Fruit fly (Drosophila melanogaster) whole organism, embryonic: ENCODE results near the gene Ppi1.

Experiments used
- ATbp ChIP-seq: fragments of 200-800 bp; sonication (Bioruptor generic); optimal IDR thresholded peaks from 2 replicates; lab custom pipeline; 2017; ENCODE audit warnings: missing biosample characterization, mild to moderate bottlenecking, missing genetic modification characterization, missing genetic modification reagents
- Aef1 ChIP-seq: fragments of 200-800 bp; sonication (Bioruptor generic); IDR thresholded peaks from 3 replicates; pipeline ENCODE4 v1.3.6; 2022; ENCODE audit warnings: missing biosample characterization, missing genetic modification characterization
- CG10147 ChIP-seq: fragments of 200-800 bp; sonication (Bioruptor generic); optimal IDR thresholded peaks from 2 replicates; lab custom pipeline; 2019; ENCODE audit warnings: missing biosample characterization, mild to moderate bottlenecking, missing genetic modification characterization, moderate library complexity
- CG10431 ChIP-seq: fragments of 200-800 bp; sonication (Bioruptor generic); optimal IDR thresholded peaks from 3 replicates; lab custom pipeline; 2018; ENCODE audit warnings: missing biosample characterization, mild to moderate bottlenecking, missing genetic modification characterization
- CG13296 ChIP-seq: fragments of 200-800 bp; sonication (Bioruptor generic); optimal IDR thresholded peaks from 3 replicates; lab custom pipeline; 2018; ENCODE audit warnings: missing biosample characterization, mild to moderate bottlenecking, missing genetic modification characterization
- CG13424 ChIP-seq: fragments of 200-800 bp; sonication (Bioruptor generic); optimal IDR thresholded peaks from 2 replicates; lab custom pipeline; 2019; ENCODE audit warnings: missing biosample characterization, mild to moderate bottlenecking, missing genetic modification characterization, moderate library complexity
- CG1647 ChIP-seq: fragments of 200-800 bp; sonication (Bioruptor generic); optimal IDR thresholded peaks from 3 replicates; lab custom pipeline; 2016; ENCODE audit warnings: missing biosample characterization, missing genetic modification characterization
- CG16813 ChIP-seq: fragments of 200-800 bp; sonication (Bioruptor generic); IDR thresholded peaks from 3 replicates; pipeline ENCODE4 v1.3.6; 2022; ENCODE audit warnings: missing biosample characterization, missing genetic modification characterization; ENCODE audit not compliant: partially characterized antibody
- CG18011 ChIP-seq: fragments of 200-800 bp; sonication (Bioruptor generic); optimal IDR thresholded peaks from 2 replicates; lab custom pipeline; 2017; ENCODE audit warnings: missing biosample characterization, missing genetic modification characterization, mild to moderate bottlenecking, moderate library complexity, missing genotype
- CG18619 ChIP-seq: fragments of 200-800 bp; sonication (Bioruptor generic); optimal IDR thresholded peaks from 3 replicates; lab custom pipeline; 2017; ENCODE audit warnings: missing biosample characterization, mild to moderate bottlenecking, missing genetic modification characterization
- CG2120 ChIP-seq: fragments of 200-800 bp; sonication (Bioruptor generic); optimal IDR thresholded peaks from 3 replicates; lab custom pipeline; 2016; ENCODE audit warnings: missing biosample characterization, missing genetic modification characterization
- CG2889 ChIP-seq: fragments of 200-800 bp; sonication (Bioruptor generic); IDR thresholded peaks from 3 replicates; pipeline ENCODE4 v1.3.6; 2022; ENCODE audit warnings: missing biosample characterization, missing genetic modification characterization
- CG31441 ChIP-seq: fragments of 200-800 bp; sonication (Bioruptor generic); IDR thresholded peaks from 2 replicates; pipeline ENCODE4 v1.3.6; 2022; ENCODE audit warnings: missing biosample characterization, missing genetic modification characterization
- CG7745 ChIP-seq: fragments of 200-800 bp; sonication (Bioruptor generic); optimal IDR thresholded peaks from 2 replicates; lab custom pipeline; 2018; ENCODE audit warnings: missing biosample characterization, mild to moderate bottlenecking, missing genetic modification characterization, moderate library complexity
- CG7786 ChIP-seq: fragments of 200-800 bp; sonication (Bioruptor generic); optimal IDR thresholded peaks from 2 replicates; lab custom pipeline; 2016; ENCODE audit warnings: missing biosample characterization, missing genetic modification characterization
- CG8089 ChIP-seq: fragments of 200-800 bp; sonication (Bioruptor generic); optimal IDR thresholded peaks from 3 replicates; lab custom pipeline; 2016; ENCODE audit warnings: missing biosample characterization, missing genetic modification characterization
- CG8290 ChIP-seq, 3 experiments: fragments of 200-800 bp; sonication (Bioruptor generic); optimal IDR thresholded peaks; 2 replicates each; lab custom pipeline; 2016 to 2019; ENCODE audit warnings: missing biosample characterization in 3 of 3, missing genetic modification characterization in 3 of 3, mild to moderate bottlenecking in 2 of 3, moderate library complexity in 1 of 3
- CG9797 ChIP-seq: fragments of 200-800 bp; sonication (Bioruptor generic); optimal IDR thresholded peaks from 3 replicates; lab custom pipeline; 2018; ENCODE audit warnings: missing biosample characterization, mild to moderate bottlenecking, missing genetic modification characterization
- CG9817 ChIP-seq: fragments of 200-800 bp; sonication (Bioruptor generic); optimal IDR thresholded peaks from 2 replicates; lab custom pipeline; 2018; ENCODE audit warnings: missing biosample characterization, mild to moderate bottlenecking, missing genetic modification characterization, moderate library complexity
- CG9876 ChIP-seq: fragments of 200-800 bp; sonication (Bioruptor generic); optimal IDR thresholded peaks from 2 replicates; lab custom pipeline; 2016; ENCODE audit warnings: missing biosample characterization, missing genetic modification characterization
- CHES-1-like ChIP-seq: fragments of 200-800 bp; sonication (Bioruptor generic); optimal IDR thresholded peaks from 2 replicates; lab custom pipeline; 2016; ENCODE audit warnings: missing biosample characterization, missing genetic modification characterization
- CrebB ChIP-seq: fragments of 200-800 bp; sonication (Bioruptor generic); optimal IDR thresholded peaks from 3 replicates; lab custom pipeline; 2018; ENCODE audit warnings: missing biosample characterization, mild to moderate bottlenecking, missing genetic modification characterization
- Dek ChIP-seq: fragments of 200-800 bp; sonication (Bioruptor generic); optimal IDR thresholded peaks from 3 replicates; lab custom pipeline; 2019; ENCODE audit warnings: missing biosample characterization, mild to moderate bottlenecking, missing genetic modification characterization, moderate library complexity
- Drgx ChIP-seq: fragments of 200-800 bp; sonication (Bioruptor generic); IDR thresholded peaks from 2 replicates; pipeline ENCODE4 v1.3.6; 2022; ENCODE audit warnings: missing biosample characterization, missing genetic modification characterization
- E2f2 ChIP-seq: fragments of 200-800 bp; sonication (Bioruptor generic); IDR thresholded peaks from 2 replicates; pipeline ENCODE4 v1.3.6; 2022; ENCODE audit warnings: missing biosample characterization, missing genetic modification characterization
- HLHmδ ChIP-seq: fragments of 200-800 bp; sonication (Bioruptor generic); optimal IDR thresholded peaks from 2 replicates; lab custom pipeline; 2018; ENCODE audit warnings: missing biosample characterization, mild to moderate bottlenecking, missing genetic modification characterization, moderate library complexity
- Trl ChIP-seq, 3 experiments: fragments of >200 bp in 2 of 3; fragments of 200-800 bp in 1 of 3; sonication (Bioruptor generic) in 1 of 3; optimal IDR thresholded peaks; 2 replicates in 1 of 3; 3 replicates in 2 of 3; lab custom pipeline; 2016 to 2017; ENCODE audit warnings: missing biosample characterization in 1 of 3, missing genetic modification characterization in 1 of 3
- Usf ChIP-seq: fragments of 200-800 bp; sonication (Bioruptor generic); optimal IDR thresholded peaks from 2 replicates; lab custom pipeline; 2017; ENCODE audit warnings: missing genotype, missing biosample characterization, missing genetic modification characterization
- ab ChIP-seq: fragments of 200-800 bp; sonication (Bioruptor generic); optimal IDR thresholded peaks from 2 replicates; lab custom pipeline; 2016; ENCODE audit warnings: missing biosample characterization, missing genetic modification characterization
- abd-A ChIP-seq: fragments of 200-800 bp; sonication (Bioruptor generic); optimal IDR thresholded peaks from 3 replicates; lab custom pipeline; 2019; ENCODE audit warnings: missing biosample characterization, mild to moderate bottlenecking, missing genetic modification characterization, moderate library complexity
- ac ChIP-seq: fragments of 200-800 bp; sonication (Bioruptor generic); optimal IDR thresholded peaks from 3 replicates; lab custom pipeline; 2017; ENCODE audit warnings: missing biosample characterization, mild to moderate bottlenecking, missing genetic modification characterization
- br ChIP-seq: fragments of >200 bp; optimal IDR thresholded peaks from 2 replicates; lab custom pipeline; 2017
- crol ChIP-seq: fragments of 200-800 bp; sonication (Bioruptor generic); IDR thresholded peaks from 2 replicates; pipeline ENCODE4 v1.3.6; 2022; ENCODE audit warnings: missing biosample characterization, missing genetic modification characterization
- dysf ChIP-seq: fragments of 200-800 bp; sonication (Bioruptor generic); IDR thresholded peaks from 3 replicates; pipeline ENCODE4 v1.3.6; 2022; ENCODE audit warnings: missing biosample characterization, missing genetic modification characterization
- ems ChIP-seq: fragments of 200-800 bp; sonication (Bioruptor generic); optimal IDR thresholded peaks from 3 replicates; lab custom pipeline; 2016; ENCODE audit warnings: missing biosample characterization, missing genetic modification characterization
- eve ChIP-seq, 2 experiments: fragments of >200 bp; optimal IDR thresholded peaks; 2 replicates each; lab custom pipeline; 2017; ENCODE audit warnings: missing biosample characterization in 2 of 2, missing genetic modification characterization in 2 of 2
- ftz-f1 ChIP-seq: fragments of 200-800 bp; sonication (Bioruptor generic); optimal IDR thresholded peaks from 2 replicates; lab custom pipeline; 2016; ENCODE audit warnings: missing biosample characterization, missing genetic modification characterization
- gt ChIP-seq: fragments of 200-800 bp; sonication (Bioruptor generic); IDR thresholded peaks from 2 replicates; pipeline ENCODE4 v1.3.6; 2022; ENCODE audit warnings: missing biosample characterization, missing genetic modification characterization
- h ChIP-seq: fragments of >200 bp; optimal IDR thresholded peaks from 2 replicates; lab custom pipeline; 2017
- hbn ChIP-seq: fragments of 200-800 bp; sonication (Bioruptor generic); IDR thresholded peaks from 2 replicates; pipeline ENCODE4 v1.3.6; 2022; ENCODE audit warnings: missing biosample characterization, missing genetic modification characterization; ENCODE audit not compliant: partially characterized antibody
- kni ChIP-seq: fragments of 200-800 bp; sonication (Bioruptor generic); optimal IDR thresholded peaks from 3 replicates; lab custom pipeline; 2017; ENCODE audit warnings: mild to moderate bottlenecking, missing biosample characterization, missing genetic modification reagents, missing genetic modification characterization
- lov ChIP-seq, 2 experiments: fragments of 200-800 bp in 1 of 2; fragments of >200 bp in 1 of 2; sonication (Bioruptor generic) in 1 of 2; IDR thresholded peaks in 1 of 2; optimal IDR thresholded peaks in 1 of 2; 2 replicates in 1 of 2; 3 replicates in 1 of 2; pipeline versions ENCODE4 v1.3.6 to Lab custom; 2017 to 2022; ENCODE audit warnings: missing biosample characterization in 1 of 2, missing genetic modification characterization in 1 of 2
- nerfin-2 ChIP-seq: fragments of 200-800 bp; sonication (Bioruptor generic); IDR thresholded peaks from 2 replicates; pipeline ENCODE4 v1.3.6; 2022; ENCODE audit warnings: missing biosample characterization, missing genetic modification characterization; ENCODE audit not compliant: partially characterized antibody
- p53 ChIP-seq: fragments of 200-800 bp; sonication (Bioruptor generic); optimal IDR thresholded peaks from 2 replicates; lab custom pipeline; 2016; ENCODE audit warnings: missing biosample characterization, missing genetic modification characterization
- pnt ChIP-seq: fragments of 200-800 bp; sonication (Bioruptor generic); optimal IDR thresholded peaks from 3 replicates; lab custom pipeline; 2016; ENCODE audit warnings: missing biosample characterization, missing genetic modification characterization
- ro ChIP-seq: fragments of 200-800 bp; sonication (Bioruptor generic); IDR thresholded peaks from 2 replicates; pipeline ENCODE4 v1.3.6; 2022; ENCODE audit warnings: missing biosample characterization, missing genetic modification characterization
- seq ChIP-seq: fragments of 200-800 bp; sonication (Bioruptor generic); IDR thresholded peaks from 2 replicates; pipeline ENCODE4 v1.3.6; 2022; ENCODE audit warnings: missing biosample characterization, missing genetic modification characterization
- shn ChIP-seq: fragments of 200-800 bp; sonication (Bioruptor generic); optimal IDR thresholded peaks from 3 replicates; lab custom pipeline; 2016; ENCODE audit warnings: missing biosample characterization, missing genetic modification characterization
- wek ChIP-seq: fragments of 200-800 bp; sonication (Bioruptor generic); optimal IDR thresholded peaks from 3 replicates; lab custom pipeline; 2018; ENCODE audit warnings: missing biosample characterization, mild to moderate bottlenecking, missing genetic modification characterization, moderate library complexity

Gene Ppi1

dm6 chr3R:30163228-30163627, 34.3 kb upstream of the Ppi1 start:
- TF ChIP-seq hbn (no peak), nerfin-2 (GFP tag; lab: Robert Waterston, UW) (no peak), CrebB (tag; lab: Kevin White, UChicago) (no peak), pnt (GFP tag; lab: Kevin White, UChicago) (no peak), ro (GFP tag; lab: Robert Waterston, UW) (no peak), CG13296 (GFP tag; lab: Kevin White, UChicago) (no peak), CHES-1-like (no peak), CG9876 (no peak), CG10431 (GFP tag; lab: Kevin White, UChicago) (no peak), ab (GFP tag; lab: Kevin White, UChicago) (no peak), eve (GFP tag; optimal IDR thresholded peaks at IDR 0.05; lab: Kevin White, UChicago) (no peak), CG31441 (no peak), CG10147 (GFP tag; lab: Kevin White, UChicago) (no peak), Dek (tag; lab: Kevin White, UChicago) (no peak)

- no peak for TF ChIP-seq CG9817
- no peak for TF ChIP-seq CG13424
- no peak for TF ChIP-seq crol (GFP tag; lab: Robert Waterston, UW)
- TF ChIP-seq abd-A (tag; lab: Kevin White, UChicago): no peak
- TF ChIP-seq CG2120 (GFP tag; lab: Kevin White, UChicago): no peak
- 0 out of 2 replicates have a peak, but pooled peaks have one; percentile 10 for TF ChIP-seq CG31441
- no peak for TF ChIP-seq gt
- no peak for TF ChIP-seq CG8290 (GFP tag; optimal IDR thresholded peaks at IDR 0.05; lab: Kevin White, UChicago)
- TF ChIP-seq CG8290 (tag; optimal IDR thresholded peaks at IDR 0.05; lab: Kevin White, UChicago): no peak
- TF ChIP-seq HLHmδ (GFP tag; lab: Kevin White, UChicago): peak; percentile 2
- no peak for TF ChIP-seq ems (GFP tag; lab: Kevin White, UChicago)
- TF ChIP-seq Usf (GFP tag; lab: Kevin White, UChicago): no peak
- no peak for TF ChIP-seq ac (GFP tag; lab: Kevin White, UChicago)
- no peak for TF ChIP-seq p53
- no peak for TF ChIP-seq CG7786 (GFP tag; lab: Kevin White, UChicago)
- TF ChIP-seq CG9797: no peak
- TF ChIP-seq E2f2 (GFP tag; lab: Robert Waterston, UW): peak; percentile 31; the same call in 1 of the 2 replicates
- TF ChIP-seq CG2889: no peak
- no peak for TF ChIP-seq lov (optimal IDR thresholded peaks at IDR 0.05; lab: Kevin White, UChicago)
- no peak for TF ChIP-seq lov (GFP tag; IDR thresholded peaks at IDR 0.05; lab: Robert Waterston, UW)
- no peak for TF ChIP-seq h (lab: Kevin White, UChicago)
- no peak for TF ChIP-seq Aef1 (GFP tag; lab: Robert Waterston, UW)
- no peak for TF ChIP-seq CG8089 (GFP tag; lab: Kevin White, UChicago)
- no peak for TF ChIP-seq CG1647 (GFP tag; lab: Kevin White, UChicago)
- no peak for TF ChIP-seq br (lab: Kevin White, UChicago)
- no peak for TF ChIP-seq shn (GFP tag; lab: Kevin White, UChicago)
- no peak for TF ChIP-seq CG7745 (tag; lab: Kevin White, UChicago)
- TF ChIP-seq Trl (optimal IDR thresholded peaks at IDR 0.05; lab: Kevin White, UChicago): peak; percentile 66 to 83
- no peak for TF ChIP-seq Trl (GFP tag; optimal IDR thresholded peaks at IDR 0.05; lab: Kevin White, UChicago)
- TF ChIP-seq wek (GFP tag; lab: Kevin White, UChicago): no peak
- TF ChIP-seq seq (GFP tag; lab: Robert Waterston, UW): no peak
- TF ChIP-seq kni (GFP tag; lab: Kevin White, UChicago): no peak
- no peak for TF ChIP-seq CG18011 (GFP tag; lab: Kevin White, UChicago)
- no peak for TF ChIP-seq CG16813 (GFP tag; lab: Robert Waterston, UW)
- TF ChIP-seq Drgx (GFP tag; lab: Robert Waterston, UW): peak; percentile 72
- TF ChIP-seq CG18619 (GFP tag; lab: Kevin White, UChicago): no peak
- TF ChIP-seq ftz-f1 (GFP tag; lab: Kevin White, UChicago): no peak
- TF ChIP-seq dysf: 0 out of 3 replicates have a peak, but pooled peaks have one; percentile 11
- TF ChIP-seq ATbp (GFP tag; lab: Kevin White, UChicago): no peak
Measured at dm6 chr3R:30160312-30160942, 31.5 kb upstream of the Ppi1 start, which contains the start of gene CG11498. Gene CG11498, minus strand, starts transcription at chr3R:30160473.
